Worm (Caenorhabditis elegans): ENCODE results near the gene cnc-10.

DNA sequence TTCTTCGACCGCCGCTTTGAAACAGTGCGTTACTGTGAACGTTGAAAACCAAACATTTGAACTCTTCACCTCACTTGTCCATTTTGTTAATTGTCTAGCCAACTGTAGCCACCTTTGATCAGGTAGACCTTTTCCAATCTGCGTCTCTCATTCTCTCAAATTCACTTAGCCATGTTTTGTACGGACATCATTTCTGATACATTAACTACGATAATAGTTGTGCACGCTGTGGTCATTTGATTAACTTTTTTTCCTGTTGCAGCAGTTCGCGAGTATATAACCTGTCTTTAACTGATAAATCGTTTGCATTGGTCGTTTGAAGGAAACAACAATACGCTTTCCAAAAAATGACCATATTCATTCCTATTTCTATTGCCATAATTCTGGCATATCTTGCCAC lies 34.4 kb downstream of the cnc-10 start, which contains the start of gene cyp-29A2:
- TF ChIP-seq cog-1 (tag; optimal IDR thresholded peaks at IDR 0.05): no peak
- no peak for TF ChIP-seq T22C8.4 (GFP tag; IDR thresholded peaks at IDR 0.05)
- TF ChIP-seq flt-1 (GFP tag; IDR thresholded peaks at IDR 0.05): no peak
- no peak for TF ChIP-seq ref-1 (GFP tag; conservative IDR thresholded peaks at IDR 0.05)
- TF ChIP-seq med-1 (GFP tag; optimal IDR thresholded peaks at IDR 0.05; ENCODE audit: insufficient read depth): no peak

Data from whole organism, midembryonic.